Fruit fly (Drosophila melanogaster): ENCODE measurements around the gene INPP5E.

INPP5E gene

DNA sequence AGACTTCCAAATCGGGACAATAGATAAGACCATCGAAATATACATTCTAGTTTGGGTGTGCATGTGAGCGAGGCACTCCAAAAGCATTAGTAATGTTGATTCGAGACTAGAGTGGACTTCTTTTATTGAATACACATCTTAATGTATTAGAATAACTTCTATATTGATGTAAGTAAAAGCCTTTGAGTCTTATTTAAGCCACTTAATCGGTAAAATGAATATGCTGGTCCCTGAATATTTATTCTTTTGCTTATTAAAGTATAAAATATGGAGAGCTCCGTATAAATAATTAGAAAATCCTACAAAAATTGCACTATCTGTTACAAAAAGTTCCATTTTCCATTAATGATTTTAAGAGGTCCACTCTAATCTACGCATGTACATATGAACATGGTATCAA lies 7.6 kb upstream of the INPP5E start (continued):
- TF ChIP-seq CG34224 (GFP tag; IDR thresholded peaks at IDR 0.05; ENCODE audit: partially characterized antibody) (no peak), CG14710 (tag; optimal IDR thresholded peaks at IDR 0.05) (peak; percentile 9), az2 (GFP tag; optimal IDR thresholded peaks at IDR 0.05) (no peak), Dip3 (GFP tag; optimal IDR thresholded peaks at IDR 0.05) (no peak), Rx (GFP tag; IDR thresholded peaks at IDR 0.05) (no peak), Kr (GFP tag; optimal IDR thresholded peaks at IDR 0.05) (no peak), CG31365 (tag; optimal IDR thresholded peaks at IDR 0.05) (no peak), odd (GFP tag; optimal IDR thresholded peaks at IDR 0.05) (no peak), CG15073 (GFP tag; optimal IDR thresholded peaks at IDR 0.05) (no peak), HmgZ (tag; optimal IDR thresholded peaks at IDR 0.05) (peak; percentile 15), grau (tag; optimal IDR thresholded peaks at IDR 0.05) (peak; percentile 63), CG18476 (GFP tag; optimal IDR thresholded peaks at IDR 0.05) (no peak), Hand (GFP tag; optimal IDR thresholded peaks at IDR 0.05) (peak; percentile 27), onecut (GFP tag; IDR thresholded peaks at IDR 0.05) (no peak), ato (GFP tag; IDR thresholded peaks at IDR 0.05; ENCODE audit: partially characterized antibody) (no peak), Rfx (GFP tag; IDR thresholded peaks at IDR 0.05) (peak; percentile 34; the same call in 1 of the 2 replicates), Mad (GFP tag; optimal IDR thresholded peaks at IDR 0.05) (no peak), sens (GFP tag) (peak; percentile 65), dan (GFP tag; IDR thresholded peaks at IDR 0.05) (no peak), twi (tag; optimal IDR thresholded peaks at IDR 0.05) (no peak), sna (GFP tag; IDR thresholded peaks at IDR 0.05; ENCODE audit: partially characterized antibody) (no peak), H15 (GFP tag; IDR thresholded peaks at IDR 0.05) (no peak), tgo (GFP tag; IDR thresholded peaks at IDR 0.05) (peak; percentile 28; the same call in 1 of the 3 replicates), Six4 (GFP tag; optimal IDR thresholded peaks at IDR 0.05) (no peak), prd (optimal IDR thresholded peaks at IDR 0.05) (no peak), prd (GFP tag; IDR thresholded peaks at IDR 0.05) (no peak), pho (GFP tag; optimal IDR thresholded peaks at IDR 0.05) (no peak), bcd (GFP tag; optimal IDR thresholded peaks at IDR 0.05) (no peak), kni (GFP tag; optimal IDR thresholded peaks at IDR 0.05) (no peak), CG8388 (GFP tag; optimal IDR thresholded peaks at IDR 0.05) (no peak), CG6813 (GFP tag; optimal IDR thresholded peaks at IDR 0.05) (no peak), ash1 (GFP tag; optimal IDR thresholded peaks at IDR 0.05) (no peak), D19B (GFP tag; optimal IDR thresholded peaks at IDR 0.05) (peak; percentile 23), exex (tag; optimal IDR thresholded peaks at IDR 0.05) (peak; percentile 40), row (GFP tag; IDR thresholded peaks at IDR 0.05) (peak; percentile 51; the same call in 2 of the 3 replicates), CG4328 (GFP tag; optimal IDR thresholded peaks at IDR 0.05) (peak; percentile 22), pnt (GFP tag; optimal IDR thresholded peaks at IDR 0.05) (no peak), CG18262 (tag; optimal IDR thresholded peaks at IDR 0.05) (peak; percentile 28), lola (GFP tag; optimal IDR thresholded peaks at IDR 0.05) (no peak), CG11695 (GFP tag; IDR thresholded peaks at IDR 0.05) (no peak), CG9797 (GFP tag; optimal IDR thresholded peaks at IDR 0.05) (no peak), chinmo (GFP tag; IDR thresholded peaks at IDR 0.05; ENCODE audit: partially characterized antibody) (no peak), CG16863 (GFP tag; optimal IDR thresholded peaks at IDR 0.05) (no peak), CG2875 (GFP tag; optimal IDR thresholded peaks at IDR 0.05) (no peak), CG12299 (tag; optimal IDR thresholded peaks at IDR 0.05) (peak; percentile 1), Hmx (GFP tag; optimal IDR thresholded peaks at IDR 0.05) (no peak), CG4424 (GFP tag; optimal IDR thresholded peaks at IDR 0.05) (no peak), Dbx (GFP tag; IDR thresholded peaks at IDR 0.05) (no peak), pzg (GFP tag; optimal IDR thresholded peaks at IDR 0.05) (no peak), phol (tag; optimal IDR thresholded peaks at IDR 0.05) (peak; percentile 26), CG17802 (tag; optimal IDR thresholded peaks at IDR 0.05) (no peak)

Measured in whole organism, embryonic.